Worm (Caenorhabditis elegans) whole organism, midembryonic: ENCODE results near the gene K08E4.2.

Experiments used
- cog-1 ChIP-seq: sonication (generic microtip); optimal IDR thresholded peaks from 2 replicates; lab custom pipeline; 2016; ENCODE audit warnings: missing genetic modification characterization, missing compliant biosample characterization
- flt-1 ChIP-seq: fragments of 200-800 bp; sonication (Bioruptor generic); IDR thresholded peaks from 2 replicates; pipeline ENCODE4 v1.3.6; 2022; ENCODE audit warnings: missing genetic modification characterization, missing compliant biosample characterization
- klf-2 ChIP-seq: fragments of 200-800 bp; sonication (Bioruptor generic); conservative IDR thresholded peaks from 2 replicates; pipeline ENCODE4 v1.3.6; 2022; ENCODE audit warnings: missing genetic modification reagents, missing genetic modification characterization, missing compliant biosample characterization
- med-1 ChIP-seq: sonication (generic microtip); optimal IDR thresholded peaks from 2 replicates; lab custom pipeline; 2017; ENCODE audit warnings: missing genetic modification characterization, mild to moderate bottlenecking, missing compliant biosample characterization, antibody characterized with exemption, missing genetic modification reagents; ENCODE audit not compliant: insufficient read depth
- ref-1 ChIP-seq: fragments of 200-800 bp; sonication (Bioruptor generic); conservative IDR thresholded peaks from 2 replicates; pipeline ENCODE4 v1.3.6; 2022; ENCODE audit warnings: missing genetic modification reagents, missing genetic modification characterization, missing compliant biosample characterization
- tab-1 ChIP-seq: fragments of 200-800 bp; sonication (Bioruptor generic); IDR thresholded peaks from 2 replicates; pipeline ENCODE4 v1.3.6; 2022; ENCODE audit warnings: missing genetic modification characterization, missing compliant biosample characterization

- TF ChIP-seq tab-1 (GFP tag; lab: Robert Waterston, UW) (no peak), ref-1 (GFP tag; lab: Robert Waterston, UW) (no peak), med-1 (GFP tag; lab: Kevin White, UChicago) (no peak), flt-1 (GFP tag; lab: Robert Waterston, UW) (no peak), klf-2 (GFP tag; lab: Robert Waterston, UW) (no peak), cog-1 (tag; lab: Kevin White, UChicago) (no peak)
These were observed 4.0 kb downstream of the K08E4.2 start for ce11 chrIV:12052461-12052860.
